Worm (Caenorhabditis elegans) whole organism, L2 larva: ENCODE measurements around the gene D2089.3.

Experiments
- aly-2 ChIP-seq: fragments of 150-350 bp; optimal IDR thresholded peaks from 2 replicates; lab custom pipeline; 2014; ENCODE audit warnings: missing biosample characterization, missing genetic modification characterization
- ama-1 ChIP-seq: fragments of 150-350 bp; optimal IDR thresholded peaks from 2 replicates; lab custom pipeline; 2018; ENCODE audit warnings: inconsistent platforms
- elt-1 ChIP-seq: fragments of 150-350 bp; optimal IDR thresholded peaks from 2 replicates; lab custom pipeline; 2014; ENCODE audit warnings: missing biosample characterization, missing genetic modification characterization
- nhr-10 ChIP-seq: sonication (generic microtip); optimal IDR thresholded peaks from 2 replicates; lab custom pipeline; 2017; ENCODE audit warnings: missing biosample characterization, missing genetic modification characterization
- nhr-12 ChIP-seq: fragments of 150-350 bp; optimal IDR thresholded peaks from 2 replicates; lab custom pipeline; 2014; ENCODE audit warnings: missing biosample characterization, missing genetic modification characterization
- ztf-4 ChIP-seq: fragments of 150-350 bp; optimal IDR thresholded peaks from 2 replicates; lab custom pipeline; 2014; ENCODE audit warnings: missing biosample characterization, missing genetic modification characterization

DNA sequence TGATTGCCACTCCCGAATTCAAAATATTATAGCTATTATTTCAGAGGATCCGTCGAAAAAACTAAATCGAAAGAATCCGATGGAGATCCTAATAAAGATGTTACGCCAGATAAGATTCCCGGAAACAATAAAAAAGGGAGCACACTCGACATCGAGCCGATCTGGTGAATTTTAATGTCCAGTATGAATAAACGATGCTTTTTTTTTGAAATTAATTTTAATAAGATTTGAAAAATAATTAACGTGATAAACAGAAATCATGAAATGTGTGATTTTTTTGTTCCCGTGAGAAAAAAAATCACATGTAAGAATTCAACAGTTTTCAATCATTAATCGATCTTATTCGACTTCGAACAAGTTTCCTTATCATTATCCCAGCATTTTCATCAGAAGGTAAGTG is 25.8 kb downstream of the D2089.3 start, which contains the start of gene M28.9:
- TF ChIP-seq aly-2 (tag; lab: Kevin White, UChicago) (no peak), nhr-10 (tag; lab: Kevin White, UChicago) (no peak), nhr-12 (no peak), ama-1 (lab: Kevin White, UChicago) (no peak), elt-1 (tag; lab: Kevin White, UChicago) (no peak), ztf-4 (tag; lab: Kevin White, UChicago) (no peak)
